Worm (Caenorhabditis elegans): ENCODE results near the gene srx-74.

ce11 chrV:4698675-4699074 is 36.4 kb upstream of the srx-74 start:
- TF ChIP-seq him-1 (tag; optimal IDR thresholded peaks at IDR 0.05) (no peak), dao-5 (tag; optimal IDR thresholded peaks at IDR 0.05) (no peak), W03F9.2 (tag; optimal IDR thresholded peaks at IDR 0.05) (no peak)
